Worm (Caenorhabditis elegans) whole organism, L3 larva: ENCODE measurements around the gene elpc-4.

Source experiments
- elt-3 ChIP-seq, 3 experiments: fragments of 150-350 bp in 1 of 3; sonication (generic microtip) in 2 of 3; optimal IDR thresholded peaks; 2 replicates in 2 of 3; 4 replicates in 1 of 3; lab custom pipeline; 2014 to 2017; ENCODE audit warnings: missing biosample characterization in 3 of 3, missing genetic modification characterization in 3 of 3
- mdl-1 ChIP-seq: fragments of 150-350 bp; optimal IDR thresholded peaks from 2 replicates; lab custom pipeline; 2014; ENCODE audit warnings: missing biosample characterization, missing genetic modification characterization
- nhr-76 ChIP-seq: fragments of 150-350 bp; sonication (generic microtip); optimal IDR thresholded peaks from 5 replicates; lab custom pipeline; 2014; ENCODE audit warnings: missing biosample characterization, missing genetic modification characterization
- zag-1 ChIP-seq: fragments of 150-350 bp; optimal IDR thresholded peaks from 2 replicates; lab custom pipeline; 2014; ENCODE audit warnings: missing biosample characterization, missing genetic modification characterization

DNA sequence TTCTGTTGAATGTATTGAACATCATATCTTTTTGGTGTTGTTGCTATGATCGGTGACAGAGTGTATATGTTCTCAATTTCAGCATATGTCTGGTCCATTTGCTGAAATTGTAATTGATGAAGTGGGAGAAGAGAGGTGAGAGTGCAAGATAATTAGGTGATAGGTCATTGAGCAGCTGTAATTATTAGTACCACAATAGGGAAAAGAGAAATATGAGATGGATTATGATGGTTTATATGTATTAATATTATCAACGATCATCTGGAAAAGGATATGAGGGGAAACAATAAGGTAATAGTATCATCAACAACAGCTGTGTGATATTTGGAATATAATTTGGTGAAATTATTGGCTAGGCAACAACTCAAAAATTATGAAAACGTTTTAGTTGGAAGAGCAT lies 4.5 kb upstream of the elpc-4 start, which contains the start of gene Y42H9B.3:
- no peak for TF ChIP-seq elt-3 (tag; optimal IDR thresholded peaks at IDR 0.05; lab: Kevin White, UChicago)
- no peak for TF ChIP-seq zag-1 (tag; lab: Kevin White, UChicago)
- no peak for TF ChIP-seq mdl-1 (tag; lab: Kevin White, UChicago)
- TF ChIP-seq nhr-76 (tag; lab: Kevin White, UChicago) = no peak
